Fruit fly (Drosophila melanogaster): ENCODE results near the gene pit.

dm6 chr3R:22043748-22044402, 9.8 kb downstream of the pit start:
- no peak for TF ChIP-seq pan (optimal IDR thresholded peaks at IDR 0.05)
- TF ChIP-seq Dll (optimal IDR thresholded peaks at IDR 0.05) = no peak
- no peak for TF ChIP-seq psq (optimal IDR thresholded peaks at IDR 0.05)
- no peak for TF ChIP-seq usp (GFP tag; optimal IDR thresholded peaks at IDR 0.05)
- TF ChIP-seq EcR (GFP tag; optimal IDR thresholded peaks at IDR 0.05) = peak; percentile 8 to 74
- no peak for TF ChIP-seq CG8478 (optimal IDR thresholded peaks at IDR 0.05)

All from whole organism.